Worm (Caenorhabditis elegans): ENCODE data around the gene mics-1.

The mics-1 gene

DNA sequence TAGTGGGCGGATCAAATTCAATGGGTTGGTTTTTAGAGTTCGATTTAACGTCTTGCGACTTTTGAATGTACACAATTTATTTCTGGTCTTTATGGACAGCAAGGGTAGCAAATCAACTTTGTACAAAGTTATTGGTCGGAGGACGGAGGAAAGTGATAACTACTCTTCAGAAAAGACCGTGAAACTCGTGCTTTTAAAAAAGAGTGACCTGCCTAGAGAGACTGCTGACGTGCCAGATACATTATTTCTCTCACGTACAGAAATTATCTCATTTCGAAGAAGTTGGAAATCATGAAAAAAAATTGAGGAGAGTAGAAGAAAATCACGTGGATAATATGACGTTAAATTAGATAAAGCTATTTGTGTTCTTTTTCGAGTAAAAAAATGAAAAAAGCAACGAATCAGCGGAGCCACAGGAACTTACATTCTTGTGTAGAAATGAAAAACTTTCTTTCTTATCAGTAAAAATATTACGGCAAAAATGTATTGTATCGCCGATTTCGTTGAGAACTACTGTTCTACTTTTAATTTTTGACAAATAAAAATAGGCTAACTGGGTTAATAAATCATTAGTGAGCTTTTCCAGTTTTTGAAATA lies 41.9 kb downstream of the mics-1 start, which contains the start of gene ppm-1.A:
Gene ppm-1.A (minus strand): TSS at position 294 of the 597 bp plus-strand sequence.
- no peak for TF ChIP-seq egl-13 (tag; optimal IDR thresholded peaks at IDR 0.05)
- TF ChIP-seq nhr-28 (tag; optimal IDR thresholded peaks at IDR 0.05): no peak
- TF ChIP-seq fkh-8 (tag; optimal IDR thresholded peaks at IDR 0.05): no peak
- TF ChIP-seq nhr-12 (tag; optimal IDR thresholded peaks at IDR 0.05): no peak
- TF ChIP-seq ces-1 (GFP tag; optimal IDR thresholded peaks at IDR 0.05): no peak
- TF ChIP-seq lsy-2 (tag; optimal IDR thresholded peaks at IDR 0.05): peak; percentile 1 to 28
- TF ChIP-seq efl-1 (optimal IDR thresholded peaks at IDR 0.05): peak in 1 of 2 experiments; percentile 7
- peak in 1 of 2 experiments; percentile 83 for TF ChIP-seq efl-1 (GFP tag; optimal IDR thresholded peaks at IDR 0.05 in 1 of 2)
- TF ChIP-seq nhr-19 (GFP tag; conservative IDR thresholded peaks at IDR 0.05): no peak; the same call in 1 of the 2 replicates
- no peak for TF ChIP-seq zip-4 (GFP tag; optimal IDR thresholded peaks at IDR 0.05)
- no peak for TF ChIP-seq fkh-10 (GFP tag; optimal IDR thresholded peaks at IDR 0.05)
- no peak for TF ChIP-seq nhr-11 (tag; optimal IDR thresholded peaks at IDR 0.05)
- TF ChIP-seq dpl-1 (GFP tag; optimal IDR thresholded peaks at IDR 0.05): peak in 1 of 3 experiments; percentile 50
- no peak for TF ChIP-seq F16B12.6 (tag; optimal IDR thresholded peaks at IDR 0.05)
- no peak for TF ChIP-seq nhr-76 (tag; optimal IDR thresholded peaks at IDR 0.05)
- no peak for TF ChIP-seq ztf-4 (tag; optimal IDR thresholded peaks at IDR 0.05)
- TF ChIP-seq nhr-84 (tag; optimal IDR thresholded peaks at IDR 0.05): no peak
- TF ChIP-seq C04F5.9 (tag; optimal IDR thresholded peaks at IDR 0.05): no peak
- TF ChIP-seq alr-1 (tag; optimal IDR thresholded peaks at IDR 0.05; ENCODE audit: borderline replicate concordance): no peak
- no peak for TF ChIP-seq zag-1 (tag; optimal IDR thresholded peaks at IDR 0.05)
- TF ChIP-seq pag-3 (tag; optimal IDR thresholded peaks at IDR 0.05; ENCODE audit: borderline replicate concordance, insufficient read depth): no peak
- TF ChIP-seq mep-1 (tag; optimal IDR thresholded peaks at IDR 0.05): peak; percentile 29
- TF ChIP-seq lin-13 (GFP tag; optimal IDR thresholded peaks at IDR 0.05): no peak
- TF ChIP-seq ceh-63 (GFP tag; optimal IDR thresholded peaks at IDR 0.05): no peak
- no peak for TF ChIP-seq tbx-2 (tag; optimal IDR thresholded peaks at IDR 0.05)
- no peak for TF ChIP-seq sup-37 (GFP tag; optimal IDR thresholded peaks at IDR 0.05)
- no peak for TF ChIP-seq swsn-7 (tag; optimal IDR thresholded peaks at IDR 0.05)
- TF ChIP-seq snu-23 (GFP tag; optimal IDR thresholded peaks at IDR 0.05): peak; percentile 45
- TF ChIP-seq unc-62 (GFP tag; optimal IDR thresholded peaks at IDR 0.05): no peak
- no peak for TF ChIP-seq fos-1 (tag; optimal IDR thresholded peaks at IDR 0.05)
- TF ChIP-seq unc-30 (tag; optimal IDR thresholded peaks at IDR 0.05): no peak
- no peak for TF ChIP-seq fkh-4 (tag; optimal IDR thresholded peaks at IDR 0.05; ENCODE audit: borderline replicate concordance)
- TF ChIP-seq Y116A8C.19 (tag; optimal IDR thresholded peaks at IDR 0.05; ENCODE audit: borderline replicate concordance): no peak
- peak; percentile 60 for TF ChIP-seq nhr-85 (tag)
- TF ChIP-seq unc-86 (tag; optimal IDR thresholded peaks at IDR 0.05): no peak
- no peak for TF ChIP-seq egl-27 (tag; optimal IDR thresholded peaks at IDR 0.05)
- no peak for TF ChIP-seq ceh-90 (tag; optimal IDR thresholded peaks at IDR 0.05)
- no peak for TF ChIP-seq snpc-4 (tag; optimal IDR thresholded peaks at IDR 0.05)
- TF ChIP-seq jun-1 (tag; optimal IDR thresholded peaks at IDR 0.05): no peak
- TF ChIP-seq nhr-90 (tag; optimal IDR thresholded peaks at IDR 0.05; ENCODE audit: poor library complexity): no peak
- peak; percentile 28 for TF ChIP-seq ama-1 (optimal IDR thresholded peaks at IDR 0.05)
- no peak for TF ChIP-seq ceh-8 (GFP tag; optimal IDR thresholded peaks at IDR 0.05)
- no peak for TF ChIP-seq mef-2 (tag; optimal IDR thresholded peaks at IDR 0.05)
- no peak for TF ChIP-seq pax-3 (tag; optimal IDR thresholded peaks at IDR 0.05)
- TF ChIP-seq nhr-20 (tag; optimal IDR thresholded peaks at IDR 0.05): peak; percentile 70
- TF ChIP-seq hlh-17 (GFP tag; optimal IDR thresholded peaks at IDR 0.05; ENCODE audit: borderline replicate concordance): no peak
- peak; percentile 54 for TF ChIP-seq lin-14 (GFP tag; optimal IDR thresholded peaks at IDR 0.05)
- TF ChIP-seq mdl-1 (tag; optimal IDR thresholded peaks at IDR 0.05): peak in 1 of 2 experiments; percentile 22
- no peak for TF ChIP-seq lin-15B (tag; optimal IDR thresholded peaks at IDR 0.05)
- peak; percentile 10 for TF ChIP-seq lir-3 (tag; optimal IDR thresholded peaks at IDR 0.05; ENCODE audit: poor library complexity)
- TF ChIP-seq C16A3.4 (tag; optimal IDR thresholded peaks at IDR 0.05): no peak
- no peak for TF ChIP-seq unc-98 (GFP tag; IDR thresholded peaks at IDR 0.05)
- TF ChIP-seq ets-5 (GFP tag; IDR thresholded peaks at IDR 0.05): no peak

Data from whole organism, L1 larva.